Fruit fly (Drosophila melanogaster): ENCODE measurements around the gene Cad88C.

- TF ChIP-seq psq (optimal IDR thresholded peaks at IDR 0.05) = no peak
- no peak for TF ChIP-seq ttk (optimal IDR thresholded peaks at IDR 0.05)
- no peak for TF ChIP-seq Sin3A (optimal IDR thresholded peaks at IDR 0.05)
- TF ChIP-seq insv (optimal IDR thresholded peaks at IDR 0.05) = no peak
- TF ChIP-seq Myc (optimal IDR thresholded peaks at IDR 0.05) = no peak
Observed at dm6 chr3R:14654231-14654975, 24.1 kb downstream of the Cad88C start.
